Fruit fly (Drosophila melanogaster): ENCODE measurements around the gene CG11663.

CG11663 gene

DNA sequence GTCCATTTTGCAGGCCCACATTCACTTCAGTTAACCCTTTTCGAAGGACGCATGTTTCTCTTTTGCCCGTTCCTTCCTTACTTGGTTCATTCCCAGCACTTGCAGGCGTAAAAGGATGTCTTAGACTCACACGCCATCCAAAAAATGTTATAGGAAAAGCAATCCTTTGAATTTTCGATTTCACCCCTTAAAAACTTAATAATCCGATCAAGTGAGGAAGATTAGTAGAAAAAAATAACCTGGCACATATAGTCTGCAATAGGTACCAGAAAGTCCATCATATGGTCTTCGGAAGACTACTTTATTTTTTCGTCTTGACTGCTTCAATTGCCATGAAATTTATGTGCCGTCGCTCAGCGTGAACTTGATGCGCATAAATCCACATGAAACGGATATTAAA is 27.1 kb downstream of the CG11663 start (continued):
- TF ChIP-seq CG33213 (GFP tag; optimal IDR thresholded peaks at IDR 0.05), result no peak
- TF ChIP-seq CG11247 (GFP tag; IDR thresholded peaks at IDR 0.05), result no peak
- no peak for TF ChIP-seq CG1233 (GFP tag; optimal IDR thresholded peaks at IDR 0.05)
- TF ChIP-seq br (optimal IDR thresholded peaks at IDR 0.05), result no peak
- no peak for TF ChIP-seq CG2129 (GFP tag; IDR thresholded peaks at IDR 0.05; ENCODE audit: partially characterized antibody)
- no peak for TF ChIP-seq chm (GFP tag; IDR thresholded peaks at IDR 0.05)
- TF ChIP-seq ci (GFP tag; IDR thresholded peaks at IDR 0.05), result no peak
- TF ChIP-seq Jarid2 (GFP tag; optimal IDR thresholded peaks at IDR 0.05), result no peak
- TF ChIP-seq CG3281 (GFP tag; optimal IDR thresholded peaks at IDR 0.05), result no peak
- no peak for TF ChIP-seq CG10565 (GFP tag; optimal IDR thresholded peaks at IDR 0.05)
- no peak for TF ChIP-seq CG12299 (tag; optimal IDR thresholded peaks at IDR 0.05)
- TF ChIP-seq CG32532 (GFP tag; IDR thresholded peaks at IDR 0.05), result peak; percentile 27; the same call in 1 of the 2 replicates
- no peak for TF ChIP-seq Sry-β (GFP tag; optimal IDR thresholded peaks at IDR 0.05)
- TF ChIP-seq CG11456 (GFP tag; IDR thresholded peaks at IDR 0.05), result 0 out of 3 replicates have a peak, but pooled peaks have one; percentile 10
- no peak for TF ChIP-seq cas (GFP tag; IDR thresholded peaks at IDR 0.05)
- no peak for TF ChIP-seq CG14965 (GFP tag; optimal IDR thresholded peaks at IDR 0.05; ENCODE audit: borderline replicate concordance)
- no peak for TF ChIP-seq maf-S (GFP tag; optimal IDR thresholded peaks at IDR 0.05)
- TF ChIP-seq CG3847 (GFP tag; IDR thresholded peaks at IDR 0.05), result peak; percentile 14; the same call in 1 of the 2 replicates
- no peak for TF ChIP-seq danr (GFP tag; IDR thresholded peaks at IDR 0.05)
- TF ChIP-seq Oaz (GFP tag; IDR thresholded peaks at IDR 0.05), result no peak
- no peak for TF ChIP-seq CG6654 (GFP tag; optimal IDR thresholded peaks at IDR 0.05)
- TF ChIP-seq ato (GFP tag; IDR thresholded peaks at IDR 0.05; ENCODE audit: partially characterized antibody), result no peak
- TF ChIP-seq Xrp1 (GFP tag; IDR thresholded peaks at IDR 0.05), result peak; percentile 31; the same call in 1 of the 2 replicates
- 0 out of 2 replicates have a peak, but pooled peaks have one; percentile 12 for TF ChIP-seq CG10366 (GFP tag; IDR thresholded peaks at IDR 0.05)
- TF ChIP-seq CG6689 (GFP tag; IDR thresholded peaks at IDR 0.05), result no peak; the same call in 1 of the 2 replicates
- no peak for TF ChIP-seq CG8089 (GFP tag; optimal IDR thresholded peaks at IDR 0.05)
- no peak for TF ChIP-seq CG9727 (GFP tag; optimal IDR thresholded peaks at IDR 0.05)
- TF ChIP-seq sens (GFP tag), result peak; percentile 79
- no peak for TF ChIP-seq Max (GFP tag; optimal IDR thresholded peaks at IDR 0.05)
- no peak for TF ChIP-seq Oli (tag; optimal IDR thresholded peaks at IDR 0.05)
- no peak for TF ChIP-seq Optix (GFP tag; IDR thresholded peaks at IDR 0.05)
- peak; percentile 5 for TF ChIP-seq Meics (GFP tag; optimal IDR thresholded peaks at IDR 0.05)
- no peak for TF ChIP-seq B-H1 (GFP tag; IDR thresholded peaks at IDR 0.05)
- TF ChIP-seq CG16813 (GFP tag; IDR thresholded peaks at IDR 0.05; ENCODE audit: partially characterized antibody), result no peak
- no peak for TF ChIP-seq CG4617 (GFP tag; optimal IDR thresholded peaks at IDR 0.05; ENCODE audit: borderline replicate concordance)
- no peak for TF ChIP-seq ro (GFP tag; IDR thresholded peaks at IDR 0.05)
- no peak for TF ChIP-seq CG11085 (GFP tag; IDR thresholded peaks at IDR 0.05)
- TF ChIP-seq peb (GFP tag; IDR thresholded peaks at IDR 0.05), result no peak
- 0 out of 3 replicates have a peak, but pooled peaks have one; percentile 26 for TF ChIP-seq dysf (GFP tag; IDR thresholded peaks at IDR 0.05)
- peak; percentile 53 for TF ChIP-seq CG18599 (GFP tag; optimal IDR thresholded peaks at IDR 0.05)
- TF ChIP-seq CG5245 (GFP tag; optimal IDR thresholded peaks at IDR 0.05), result no peak
- TF ChIP-seq Dek (tag; optimal IDR thresholded peaks at IDR 0.05), result no peak
- no peak for TF ChIP-seq pfk (GFP tag; optimal IDR thresholded peaks at IDR 0.05)
- no peak for TF ChIP-seq CG6175 (GFP tag; IDR thresholded peaks at IDR 0.05)
- no peak for TF ChIP-seq hb (GFP tag; IDR thresholded peaks at IDR 0.05; ENCODE audit: partially characterized antibody)
- TF ChIP-seq CG4820 (GFP tag; optimal IDR thresholded peaks at IDR 0.05), result no peak
- TF ChIP-seq zf30C (GFP tag; optimal IDR thresholded peaks at IDR 0.05), result no peak
- TF ChIP-seq CoRest (tag; optimal IDR thresholded peaks at IDR 0.05), result no peak
- TF ChIP-seq btn (GFP tag; optimal IDR thresholded peaks at IDR 0.05), result no peak
- no peak for TF ChIP-seq CG12219 (GFP tag; optimal IDR thresholded peaks at IDR 0.05)
- TF ChIP-seq Dll (GFP tag; IDR thresholded peaks at IDR 0.05; ENCODE audit: partially characterized antibody), result no peak
- TF ChIP-seq CG1603 (tag; optimal IDR thresholded peaks at IDR 0.05), result peak; percentile 10
